Fruit fly (Drosophila melanogaster) Kc167 (cell line): ENCODE measurements around the gene Chpf.

Experiments used
- Myc ChIP-seq: fragments of >200 bp; optimal IDR thresholded peaks from 2 replicates; lab custom pipeline; 2017; ENCODE audit warnings: missing external identifiers
- Sin3A ChIP-seq: fragments of >200 bp; optimal IDR thresholded peaks from 2 replicates; lab custom pipeline; 2018; ENCODE audit warnings: missing external identifiers
- h ChIP-seq: fragments of >200 bp; optimal IDR thresholded peaks from 3 replicates; lab custom pipeline; 2018; ENCODE audit warnings: missing external identifiers
- insv ChIP-seq: fragments of >200 bp; optimal IDR thresholded peaks from 3 replicates; lab custom pipeline; 2018; ENCODE audit warnings: missing external identifiers
- psq ChIP-seq: fragments of >200 bp; optimal IDR thresholded peaks from 2 replicates; lab custom pipeline; 2017; ENCODE audit warnings: missing external identifiers
- ttk ChIP-seq: sonication (Bioruptor generic); optimal IDR thresholded peaks from 2 replicates; lab custom pipeline; 2017; ENCODE audit warnings: missing external identifiers

Gene Chpf

dm6 chrX:13104571-13104970, 7.7 kb downstream of the Chpf start:
- no peak for TF ChIP-seq Myc (lab: Kevin White, UChicago)
- no peak for TF ChIP-seq h
- TF ChIP-seq psq (lab: Kevin White, UChicago) = no peak
- TF ChIP-seq Sin3A = no peak
- no peak for TF ChIP-seq ttk (lab: Kevin White, UChicago)

- TF ChIP-seq Myc (lab: Kevin White, UChicago) (no peak), ttk (lab: Kevin White, UChicago) (no peak), Sin3A (no peak), h (no peak), psq (lab: Kevin White, UChicago) (no peak), insv (lab: Kevin White, UChicago) (no peak)
Observed at dm6 chrX:13101817-13102216, 10.4 kb downstream of the Chpf start.

- no peak for TF ChIP-seq psq (lab: Kevin White, UChicago)
- TF ChIP-seq insv (lab: Kevin White, UChicago) = no peak
- TF ChIP-seq Myc (lab: Kevin White, UChicago) = no peak
- no peak for TF ChIP-seq h
- no peak for TF ChIP-seq Sin3A
- no peak for TF ChIP-seq ttk (lab: Kevin White, UChicago)
Observed at dm6 chrX:13099919-13100318, 12.3 kb downstream of the Chpf start.

dm6 chrX:13094085-13094764, 18.0 kb downstream of the Chpf start, which contains the start of gene CG2200:
Gene CG2200 (plus strand): TSS chrX:13094299.
- TF ChIP-seq psq (lab: Kevin White, UChicago) (no peak), Sin3A (no peak), insv (lab: Kevin White, UChicago) (no peak), Myc (lab: Kevin White, UChicago) (no peak), h (no peak)

dm6 chrX:13091859-13092258, 20.4 kb downstream of the Chpf start:
- TF ChIP-seq Myc (lab: Kevin White, UChicago) = no peak
- TF ChIP-seq ttk (lab: Kevin White, UChicago) = no peak
- no peak for TF ChIP-seq insv (lab: Kevin White, UChicago)
- TF ChIP-seq h = no peak

dm6 chrX:13090656-13091261, 21.5 kb downstream of the Chpf start, which contains the start of gene lic:
Gene lic (plus strand): TSS chrX:13091145.
- TF ChIP-seq Myc (lab: Kevin White, UChicago) (no peak), h (no peak), ttk (lab: Kevin White, UChicago) (no peak), Sin3A (no peak), insv (lab: Kevin White, UChicago) (no peak), psq (lab: Kevin White, UChicago) (no peak)

- no peak for TF ChIP-seq ttk (lab: Kevin White, UChicago)
- no peak for TF ChIP-seq Sin3A
- TF ChIP-seq psq (lab: Kevin White, UChicago) = no peak
- no peak for TF ChIP-seq Myc (lab: Kevin White, UChicago)
- no peak for TF ChIP-seq insv (lab: Kevin White, UChicago)
- no peak for TF ChIP-seq h
Observed at dm6 chrX:13089920-13090655, 22.2 kb downstream of the Chpf start, which contains the start of gene hep. Gene hep (minus strand): TSS chrX:13090434.

- no peak for TF ChIP-seq h
- no peak for TF ChIP-seq insv (lab: Kevin White, UChicago)
- TF ChIP-seq ttk (lab: Kevin White, UChicago) = no peak
- no peak for TF ChIP-seq Sin3A
- TF ChIP-seq psq (lab: Kevin White, UChicago) = no peak
Observed at dm6 chrX:13089375-13089774, 22.9 kb downstream of the Chpf start.

- no peak for TF ChIP-seq ttk (lab: Kevin White, UChicago)
- TF ChIP-seq h = no peak
- TF ChIP-seq psq (lab: Kevin White, UChicago) = no peak
- TF ChIP-seq insv (lab: Kevin White, UChicago) = no peak
- no peak for TF ChIP-seq Sin3A
- TF ChIP-seq Myc (lab: Kevin White, UChicago) = no peak
Observed at dm6 chrX:13088025-13088805, 24.0 kb downstream of the Chpf start.

- TF ChIP-seq Myc (lab: Kevin White, UChicago) (no peak), psq (lab: Kevin White, UChicago) (no peak), ttk (lab: Kevin White, UChicago) (no peak), Sin3A (no peak)
Observed at dm6 chrX:13087333-13087828, 24.9 kb downstream of the Chpf start.

- TF ChIP-seq h (no peak), Myc (lab: Kevin White, UChicago) (no peak)
Observed at dm6 chrX:13055228-13055627, 57.0 kb downstream of the Chpf start, which contains the start of gene CG12715. Gene CG12715 (minus strand): TSS chrX:13055328.
